Worm (Caenorhabditis elegans) whole organism, L4 larva: ENCODE data around the gene nhr-95.

Experiments used
- F26F4.8 ChIP-seq: fragments of 200-800 bp; sonication (Bioruptor generic); conservative IDR thresholded peaks from 2 replicates; pipeline ENCODE4 v1.3.6; 2022; ENCODE audit warnings: missing genetic modification characterization, missing compliant biosample characterization
- Y105C5A.15 ChIP-seq: fragments of 200-800 bp; sonication (Bioruptor generic); IDR thresholded peaks from 2 replicates; pipeline ENCODE4 v1.3.6; 2022; ENCODE audit warnings: missing genetic modification characterization, missing compliant biosample characterization
- ZK337.2 ChIP-seq: fragments of 200-800 bp; sonication (Bioruptor generic); IDR thresholded peaks from 2 replicates; pipeline ENCODE4 v1.3.6; 2022; ENCODE audit warnings: missing genetic modification reagents, missing genetic modification characterization, missing compliant biosample characterization
- aha-1 ChIP-seq: fragments of 150-350 bp; peaks from one replicate; lab custom pipeline; 2014; ENCODE audit warnings: missing biosample characterization, missing genetic modification characterization
- ama-1 ChIP-seq: fragments of 150-350 bp; optimal IDR thresholded peaks from 2 replicates; lab custom pipeline; 2014; ENCODE audit warnings: inconsistent platforms, mixed read lengths
- arid-1 ChIP-seq: fragments of 200-800 bp; sonication (Bioruptor generic); conservative IDR thresholded peaks from 2 replicates; pipeline ENCODE4 v1.3.6; 2022; ENCODE audit warnings: missing genetic modification reagents, missing genetic modification characterization, missing compliant biosample characterization
- ceh-28 ChIP-seq: fragments of 150-350 bp; optimal IDR thresholded peaks from 2 replicates; lab custom pipeline; 2014; ENCODE audit warnings: missing biosample characterization, missing genetic modification reagents, missing genetic modification characterization
- ceh-44 ChIP-seq: fragments of 200-800 bp; sonication (Bioruptor generic); IDR thresholded peaks from 2 replicates; pipeline ENCODE4 v1.3.6; 2022; ENCODE audit warnings: missing genetic modification reagents, missing genetic modification characterization, missing compliant biosample characterization
- daf-12 ChIP-seq: fragments of 150-350 bp; optimal IDR thresholded peaks from 2 replicates; lab custom pipeline; 2014; ENCODE audit warnings: missing biosample characterization, missing genetic modification reagents, missing genetic modification characterization
- daf-19 ChIP-seq: fragments of 200-800 bp; sonication (Bioruptor generic); conservative IDR thresholded peaks from 2 replicates; pipeline ENCODE4 v1.3.6; 2022; ENCODE audit warnings: missing genetic modification characterization, missing compliant biosample characterization
- dmd-8 ChIP-seq: fragments of 200-800 bp; sonication (Bioruptor generic); IDR thresholded peaks from 2 replicates; pipeline ENCODE4 v1.3.6; 2022; ENCODE audit warnings: missing genetic modification characterization, missing compliant biosample characterization
- hlh-11 ChIP-seq: fragments of 200-800 bp; sonication (Bioruptor generic); optimal IDR thresholded peaks from 2 replicates; lab custom pipeline; 2018; ENCODE audit warnings: mild to moderate bottlenecking, missing genetic modification characterization, missing compliant biosample characterization
- jun-1 ChIP-seq: fragments of 150-350 bp; optimal IDR thresholded peaks from 2 replicates; lab custom pipeline; 2014; ENCODE audit warnings: missing biosample characterization, missing genetic modification reagents, missing genetic modification characterization
- lin-29 ChIP-seq: fragments of 200-800 bp; sonication (Bioruptor generic); IDR thresholded peaks from 2 replicates; pipeline ENCODE4 v1.3.6; 2022; ENCODE audit warnings: missing genetic modification reagents, missing genetic modification characterization, missing compliant biosample characterization
- lin-38 ChIP-seq: fragments of 200-800 bp; sonication (Bioruptor generic); IDR thresholded peaks from 2 replicates; pipeline ENCODE4 v1.3.6; 2022; ENCODE audit warnings: missing genetic modification reagents, missing genetic modification characterization, missing compliant biosample characterization
- lsy-2 ChIP-seq, 2 experiments: fragments of 150-350 bp in 1 of 2; sonication (generic microtip) in 1 of 2; optimal IDR thresholded peaks; 2 replicates each; lab custom pipeline; 2014 to 2017; ENCODE audit warnings: missing biosample characterization in 2 of 2, missing genetic modification characterization in 2 of 2
- mep-1 ChIP-seq: fragments of 150-350 bp; sonication (generic microtip); optimal IDR thresholded peaks from 3 replicates; lab custom pipeline; 2014; ENCODE audit warnings: missing biosample characterization, missing genetic modification characterization
- mxl-2 ChIP-seq: fragments of 200-800 bp; sonication (Bioruptor generic); conservative IDR thresholded peaks from 2 replicates; pipeline ENCODE4 v1.3.6; 2022; ENCODE audit warnings: missing genetic modification reagents, missing genetic modification characterization, missing compliant biosample characterization
- mxl-3 ChIP-seq: fragments of 200-800 bp; sonication (Bioruptor generic); optimal IDR thresholded peaks from 2 replicates; lab custom pipeline; 2018; ENCODE audit warnings: mild to moderate bottlenecking, missing genetic modification characterization, missing compliant biosample characterization
- nhr-111 ChIP-seq: fragments of 200-800 bp; sonication (Bioruptor generic); optimal IDR thresholded peaks from 2 replicates; lab custom pipeline; 2018; ENCODE audit warnings: mild to moderate bottlenecking, missing genetic modification characterization, missing compliant biosample characterization
- nhr-6 ChIP-seq: fragments of 150-350 bp; optimal IDR thresholded peaks from 2 replicates; lab custom pipeline; 2014; ENCODE audit warnings: missing biosample characterization, missing genetic modification characterization
- rbr-2 ChIP-seq: sonication (generic microtip); optimal IDR thresholded peaks from 2 replicates; lab custom pipeline; 2016; ENCODE audit warnings: missing genotype, missing genetic modification characterization, missing compliant biosample characterization
- set-16 ChIP-seq: fragments of 200-800 bp; sonication (Bioruptor generic); IDR thresholded peaks from 2 replicates; pipeline ENCODE4 v1.3.6; 2022; ENCODE audit warnings: missing genetic modification reagents, missing genetic modification characterization, missing compliant biosample characterization
- spr-1 ChIP-seq: sonication (generic microtip); optimal IDR thresholded peaks from 2 replicates; lab custom pipeline; 2016; ENCODE audit warnings: mild to moderate bottlenecking, missing genetic modification characterization, missing compliant biosample characterization
- zfp-2 ChIP-seq: sonication (generic microtip); optimal IDR thresholded peaks from 2 replicates; lab custom pipeline; 2016; ENCODE audit warnings: mild to moderate bottlenecking, missing genetic modification characterization, missing compliant biosample characterization
- zfp-3 ChIP-seq: fragments of 200-800 bp; sonication (Bioruptor generic); conservative IDR thresholded peaks from 2 replicates; pipeline ENCODE4 v1.3.6; 2022; ENCODE audit warnings: missing genetic modification reagents, missing genetic modification characterization, missing compliant biosample characterization

The nhr-95 gene

DNA sequence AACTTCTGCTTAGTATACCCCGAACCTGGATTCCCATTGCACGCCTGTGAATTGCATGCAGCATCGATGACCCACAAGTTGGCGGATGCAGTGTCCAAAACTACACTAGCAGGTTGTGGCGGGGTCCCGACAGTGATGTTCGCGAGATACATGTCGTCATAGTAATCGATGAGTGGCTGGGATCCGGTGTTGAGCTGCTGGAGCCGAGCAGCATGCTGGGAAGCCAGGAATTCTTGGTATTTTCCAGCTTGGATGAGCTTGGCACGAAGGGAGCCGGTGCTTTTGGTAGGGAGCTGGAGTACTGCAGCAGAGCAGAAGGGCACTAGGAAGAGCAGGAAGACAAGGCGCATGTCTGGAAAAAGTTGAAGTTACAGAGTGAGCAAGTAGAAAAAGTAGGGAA lies 40.2 kb downstream of the nhr-95 start, which contains the start of gene asp-16:
Gene asp-16, minus strand, starts transcription at position 350 of the 400 bp plus-strand sequence.
- peak; percentile 58 for TF ChIP-seq set-16 (GFP tag; lab: Robert Waterston, UW)
- TF ChIP-seq dmd-8 (GFP tag; lab: Robert Waterston, UW), result no peak

DNA sequence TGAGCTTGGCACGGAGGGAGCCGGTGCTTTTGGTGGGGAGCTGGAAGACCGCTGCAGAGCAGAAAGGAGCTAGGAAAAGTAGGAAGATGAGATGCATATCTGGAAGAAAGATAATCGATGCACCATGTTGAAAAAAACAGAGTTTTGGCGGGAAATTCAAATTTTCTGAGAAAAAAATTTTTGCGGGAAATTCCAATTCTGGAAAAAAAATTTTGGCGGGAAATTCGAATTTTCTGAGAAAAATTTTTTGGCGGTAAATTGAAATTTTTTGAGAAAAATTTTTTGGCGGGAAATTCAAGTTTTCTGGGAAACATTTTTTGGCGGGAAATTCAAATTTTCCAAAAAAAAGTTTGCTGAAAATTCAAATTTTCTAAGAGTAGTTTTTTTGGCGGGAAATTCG lies 45.2 kb downstream of the nhr-95 start, which contains the start of gene asp-17:
Gene asp-17, minus strand, starts transcription at position 101 of the 400 bp plus-strand sequence.
- TF ChIP-seq mxl-2 (GFP tag; lab: Robert Waterston, UW) (no peak), daf-12 (tag; lab: Kevin White, UChicago) (no peak), arid-1 (GFP tag; lab: Robert Waterston, UW) (no peak), Y105C5A.15 (GFP tag; lab: Robert Waterston, UW) (no peak), lin-29 (no peak), F26F4.8 (GFP tag; lab: Robert Waterston, UW) (no peak), ama-1 (lab: Kevin White, UChicago) (no peak), nhr-6 (tag; lab: Kevin White, UChicago) (no peak), daf-19 (GFP tag; lab: Robert Waterston, UW) (no peak), spr-1 (tag; lab: Kevin White, UChicago) (no peak), ZK337.2 (GFP tag; lab: Robert Waterston, UW) (no peak), mep-1 (tag; lab: Kevin White, UChicago) (no peak), zfp-2 (no peak), hlh-11 (tag; lab: Kevin White, UChicago) (no peak), zfp-3 (GFP tag; lab: Robert Waterston, UW) (no peak), lsy-2 (tag; optimal IDR thresholded peaks at IDR 0.05; lab: Kevin White, UChicago) (no peak), lin-38 (GFP tag; lab: Robert Waterston, UW) (no peak)

DNA sequence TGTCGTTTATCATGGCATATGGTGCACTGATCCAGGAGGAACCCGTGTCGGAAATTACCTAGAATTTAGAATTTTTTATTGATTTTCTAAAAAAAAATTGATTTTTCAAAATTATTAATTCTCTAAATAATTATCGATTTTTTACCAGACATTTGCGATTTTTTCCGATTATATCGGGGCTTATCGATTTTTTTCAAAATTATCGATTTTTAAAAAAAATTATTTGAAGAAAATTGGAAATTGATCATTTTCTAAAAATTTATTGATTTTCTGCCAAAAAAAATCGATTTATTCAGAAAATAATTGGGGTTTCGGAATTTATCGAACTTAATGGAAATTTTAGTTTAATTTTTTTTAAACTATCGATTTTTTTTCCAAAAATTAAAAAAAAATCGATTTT lies 46.4 kb downstream of the nhr-95 start:
- TF ChIP-seq rbr-2 (no peak), ceh-28 (tag; lab: Kevin White, UChicago) (peak; percentile 81), jun-1 (tag; lab: Kevin White, UChicago) (no peak)

DNA sequence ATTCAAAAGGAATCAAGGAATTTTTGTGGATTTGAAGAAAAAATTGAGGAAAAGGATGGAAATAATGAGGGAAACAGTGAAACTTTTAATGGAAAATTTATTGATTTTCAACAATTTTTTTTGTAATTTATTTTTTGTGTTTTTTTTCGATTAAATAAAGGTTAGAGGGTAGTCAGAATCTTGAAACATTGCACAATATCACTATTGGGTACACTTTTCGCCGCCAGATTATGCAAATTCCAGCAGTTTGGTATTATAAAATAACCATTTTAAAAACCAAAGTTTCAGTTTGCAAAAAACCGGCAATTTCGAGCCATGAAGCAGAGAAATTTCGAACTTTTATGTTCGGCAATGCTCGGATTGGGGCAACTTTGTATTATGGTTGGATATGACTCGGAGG lies 51.0 kb downstream of the nhr-95 start, which contains the start of gene Y39B6A.27:
Gene Y39B6A.27, plus strand, starts transcription at position 301 of the 400 bp plus-strand sequence.
- TF ChIP-seq nhr-111 (no peak), mxl-3 (GFP tag; lab: Kevin White, UChicago) (no peak)

DNA sequence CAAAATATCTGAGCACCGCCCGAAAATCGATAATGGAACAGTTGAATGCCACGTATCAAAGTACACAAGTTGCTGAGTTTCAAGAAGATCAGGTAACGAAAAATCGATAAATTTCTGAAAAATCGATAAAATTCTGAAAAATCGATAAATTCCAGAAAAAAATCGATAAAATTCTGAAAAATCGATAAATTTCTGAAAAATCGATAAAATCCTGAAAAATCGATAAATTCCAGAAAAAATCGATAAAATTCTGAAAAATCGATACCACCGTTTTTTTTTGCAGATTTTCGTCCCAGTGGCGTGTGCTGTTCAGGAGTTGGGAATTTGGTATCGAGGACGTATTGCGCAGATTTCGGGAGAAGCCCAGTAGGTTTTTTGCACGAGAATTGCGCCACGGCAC lies 55.1 kb downstream of the nhr-95 start:
- TF ChIP-seq ceh-44 (GFP tag; lab: Robert Waterston, UW) (no peak), aha-1 (tag; lab: Kevin White, UChicago) (peak; percentile 45), ceh-28 (tag; lab: Kevin White, UChicago) (peak; percentile 97)
